Fruit fly (Drosophila melanogaster): ENCODE data around the gene CG15395.

CG15395 gene

dm6 chr2L:2652746-2653145, 43.0 kb downstream of the CG15395 start, which contains the start of gene Prosbeta4R1:
Gene Prosbeta4R1, plus strand, starts transcription at chr2L:2653046.
- no peak for TF ChIP-seq CG7045 (GFP tag; optimal IDR thresholded peaks at IDR 0.05)
- TF ChIP-seq cnc (optimal IDR thresholded peaks at IDR 0.05) = no peak
- TF ChIP-seq kay (GFP tag; ENCODE audit: borderline replicate concordance) = no peak
- TF ChIP-seq tj (GFP tag; optimal IDR thresholded peaks at IDR 0.05) = no peak
- no peak for TF ChIP-seq CG33017 (tag; optimal IDR thresholded peaks at IDR 0.05)
- TF ChIP-seq CG5204 (GFP tag; optimal IDR thresholded peaks at IDR 0.05) = no peak
- TF ChIP-seq CG12768 (GFP tag; optimal IDR thresholded peaks at IDR 0.05) = no peak
- no peak for TF ChIP-seq CG1620 (GFP tag; optimal IDR thresholded peaks at IDR 0.05)
- TF ChIP-seq CG14711 (tag; optimal IDR thresholded peaks at IDR 0.05) = no peak
- no peak for TF ChIP-seq CG11617 (GFP tag; optimal IDR thresholded peaks at IDR 0.05)
- TF ChIP-seq pad (GFP tag; optimal IDR thresholded peaks at IDR 0.05) = no peak
- TF ChIP-seq ovo (GFP tag; optimal IDR thresholded peaks at IDR 0.05) = no peak
- no peak for TF ChIP-seq Mnt (GFP tag; optimal IDR thresholded peaks at IDR 0.05)

dm6 chr2L:2653749-2654148, 44.0 kb downstream of the CG15395 start, which contains the start of gene Or23a:
Gene Or23a, plus strand, starts transcription at chr2L:2654049.
- TF ChIP-seq Clk (GFP tag; optimal IDR thresholded peaks at IDR 0.05) (no peak), CG7045 (GFP tag; optimal IDR thresholded peaks at IDR 0.05) (no peak), cic (GFP tag; optimal IDR thresholded peaks at IDR 0.05) (no peak), cnc (optimal IDR thresholded peaks at IDR 0.05) (no peak), CG12768 (GFP tag; optimal IDR thresholded peaks at IDR 0.05) (no peak), tj (GFP tag; optimal IDR thresholded peaks at IDR 0.05) (no peak), kay (GFP tag; ENCODE audit: borderline replicate concordance) (no peak), ovo (GFP tag; optimal IDR thresholded peaks at IDR 0.05) (no peak), CG1620 (GFP tag; optimal IDR thresholded peaks at IDR 0.05) (no peak), bab1 (GFP tag; optimal IDR thresholded peaks at IDR 0.05) (no peak), CG33017 (tag; optimal IDR thresholded peaks at IDR 0.05) (no peak)

- no peak for TF ChIP-seq CG1620 (GFP tag; optimal IDR thresholded peaks at IDR 0.05)
- no peak for TF ChIP-seq pad (GFP tag; optimal IDR thresholded peaks at IDR 0.05)
- TF ChIP-seq CG11617 (GFP tag; optimal IDR thresholded peaks at IDR 0.05) = no peak
- TF ChIP-seq CG14711 (tag; optimal IDR thresholded peaks at IDR 0.05) = no peak
- no peak for TF ChIP-seq tj (GFP tag; optimal IDR thresholded peaks at IDR 0.05)
- TF ChIP-seq ovo (GFP tag; optimal IDR thresholded peaks at IDR 0.05) = no peak
- no peak for TF ChIP-seq Clk (GFP tag; optimal IDR thresholded peaks at IDR 0.05)
- no peak for TF ChIP-seq Mnt (GFP tag; optimal IDR thresholded peaks at IDR 0.05)
- no peak for TF ChIP-seq CG12768 (GFP tag; optimal IDR thresholded peaks at IDR 0.05)
- no peak for TF ChIP-seq cnc (optimal IDR thresholded peaks at IDR 0.05)
- TF ChIP-seq CG33017 (tag; optimal IDR thresholded peaks at IDR 0.05) = no peak
- TF ChIP-seq CG7101 (tag; optimal IDR thresholded peaks at IDR 0.05) = no peak
- TF ChIP-seq Crg-1 (GFP tag; optimal IDR thresholded peaks at IDR 0.05) = no peak
- no peak for TF ChIP-seq kay (GFP tag; ENCODE audit: borderline replicate concordance)
- TF ChIP-seq Hr96 (GFP tag; optimal IDR thresholded peaks at IDR 0.05) = no peak
- TF ChIP-seq toe (GFP tag; optimal IDR thresholded peaks at IDR 0.05) = no peak
- no peak for TF ChIP-seq CG5204 (GFP tag; optimal IDR thresholded peaks at IDR 0.05)
- TF ChIP-seq CG7045 (GFP tag; optimal IDR thresholded peaks at IDR 0.05) = no peak
- TF ChIP-seq bab1 (GFP tag; optimal IDR thresholded peaks at IDR 0.05) = no peak
- TF ChIP-seq cic (GFP tag; optimal IDR thresholded peaks at IDR 0.05) = no peak
Measured at dm6 chr2L:2655094-2655493, 45.3 kb downstream of the CG15395 start, which contains the start of gene Prosbeta4R2. Gene Prosbeta4R2, plus strand, starts transcription at chr2L:2655394.

Data from whole organism, adult.